Fruit fly (Drosophila melanogaster): ENCODE data around the gene SclB.
A peak's percentile ranks its signal among the peaks of the same experiment; 100 is the strongest.

- TF ChIP-seq psq (optimal IDR thresholded peaks at IDR 0.05) (no peak), usp (GFP tag; optimal IDR thresholded peaks at IDR 0.05) (no peak), CG8478 (optimal IDR thresholded peaks at IDR 0.05) (no peak), pan (optimal IDR thresholded peaks at IDR 0.05) (peak; percentile 66), Dll (optimal IDR thresholded peaks at IDR 0.05) (no peak), EcR (GFP tag; optimal IDR thresholded peaks at IDR 0.05) (no peak)
Observed at dm6 chr2L:16842505-16842904, 4.7 kb downstream of the SclB start.

All from whole organism.